Worm (Caenorhabditis elegans) whole organism, young adult: ENCODE measurements around the gene T21B4.3.
"Not testable (repeated sequence)": the region's sequence is repeated elsewhere in the genome, so short reads cannot be mapped to it uniquely, and the experiment has no call there.

Experiments
- B0035.1 ChIP-seq: sonication (generic microtip); optimal IDR thresholded peaks from 2 replicates; lab custom pipeline; 2016; ENCODE audit warnings: missing genetic modification characterization, mild to moderate bottlenecking, missing compliant biosample characterization, missing genotype, missing genetic modification reagents
- B0336.3 ChIP-seq: fragments of 200-800 bp; sonication (Bioruptor generic); IDR thresholded peaks from 2 replicates; pipeline ENCODE4 v1.3.6; 2022; ENCODE audit warnings: missing genetic modification characterization, missing compliant biosample characterization
- D2030.7 ChIP-seq: fragments of 200-800 bp; sonication (Bioruptor generic); IDR thresholded peaks from 2 replicates; pipeline ENCODE4 v1.3.6; 2022; ENCODE audit warnings: missing genetic modification reagents, missing genetic modification characterization, missing compliant biosample characterization
- F23B12.7 ChIP-seq: sonication (generic microtip); optimal IDR thresholded peaks from 2 replicates; lab custom pipeline; 2017; ENCODE audit warnings: missing genetic modification characterization, mild to moderate bottlenecking, missing compliant biosample characterization, antibody characterized with exemption, moderate library complexity; ENCODE audit not compliant: insufficient read depth
- F33H1.4 ChIP-seq: fragments of 200-800 bp; sonication (Bioruptor generic); IDR thresholded peaks from 2 replicates; pipeline ENCODE4 v1.3.6; 2022; ENCODE audit warnings: missing genetic modification reagents, missing genetic modification characterization, missing compliant biosample characterization
- F49E8.2 ChIP-seq: sonication (generic microtip); optimal IDR thresholded peaks from 3 replicates; lab custom pipeline; 2017; ENCODE audit warnings: missing genetic modification characterization, mild to moderate bottlenecking, missing compliant biosample characterization, antibody characterized with exemption, moderate library complexity; ENCODE audit not compliant: insufficient read depth
- T26A5.8 ChIP-seq: sonication (generic microtip); optimal IDR thresholded peaks from 2 replicates; lab custom pipeline; 2016; ENCODE audit warnings: missing genetic modification characterization, missing compliant biosample characterization
- Y53G8AR.9 ChIP-seq: fragments of 200-800 bp; sonication (Bioruptor generic); conservative IDR thresholded peaks from 2 replicates; pipeline ENCODE4 v1.3.6; 2022; ENCODE audit warnings: missing genetic modification reagents, missing genetic modification characterization, missing compliant biosample characterization
- Y67H2A.10 ChIP-seq: fragments of 200-800 bp; sonication (Bioruptor generic); conservative IDR thresholded peaks from 2 replicates; pipeline ENCODE4 v1.3.6; 2022; ENCODE audit warnings: missing genetic modification reagents, missing genetic modification characterization, missing compliant biosample characterization
- Y95B8A.8 ChIP-seq: fragments of 200-800 bp; sonication (Bioruptor generic); IDR thresholded peaks from 2 replicates; pipeline ENCODE4 v1.3.6; 2022; ENCODE audit warnings: missing genetic modification reagents, missing genetic modification characterization, missing compliant biosample characterization
- ZK185.1 ChIP-seq: sonication (generic microtip); optimal IDR thresholded peaks from 2 replicates; lab custom pipeline; 2016; ENCODE audit warnings: mild to moderate bottlenecking, missing genetic modification characterization, missing compliant biosample characterization; ENCODE audit not compliant: poor library complexity, severe bottlenecking
- ama-1 ChIP-seq, 3 experiments: fragments of 150-350 bp in 1 of 3; sonication (generic microtip) in 2 of 3; optimal IDR thresholded peaks; 2 replicates each; lab custom pipeline; 2014 to 2018; ENCODE audit warnings: missing biosample characterization in 2 of 3, missing genetic modification characterization in 2 of 3, missing genetic modification reagents in 2 of 3
- attf-3 ChIP-seq: fragments of 200-800 bp; sonication (Bioruptor generic); conservative IDR thresholded peaks from 2 replicates; pipeline ENCODE4 v1.3.6; 2022; ENCODE audit warnings: missing genetic modification reagents, missing genetic modification characterization, missing compliant biosample characterization
- attf-5 ChIP-seq: fragments of 200-800 bp; sonication (Bioruptor generic); optimal IDR thresholded peaks from 2 replicates; lab custom pipeline; 2018; ENCODE audit warnings: mild to moderate bottlenecking, missing genetic modification characterization, missing compliant biosample characterization
- attf-6 ChIP-seq: fragments of 200-800 bp; sonication (Bioruptor generic); IDR thresholded peaks from 2 replicates; pipeline ENCODE4 v1.3.6; 2022; ENCODE audit warnings: missing genetic modification reagents, missing genetic modification characterization, missing compliant biosample characterization
- ceh-40 ChIP-seq: fragments of 200-800 bp; sonication (Bioruptor generic); IDR thresholded peaks from 2 replicates; pipeline ENCODE4 v1.3.6; 2022; ENCODE audit warnings: missing genetic modification characterization, missing compliant biosample characterization
- chd-7 ChIP-seq: sonication (generic microtip); optimal IDR thresholded peaks from 2 replicates; lab custom pipeline; 2016; ENCODE audit warnings: mild to moderate bottlenecking, missing genetic modification characterization, moderate library complexity, missing compliant biosample characterization
- die-1 ChIP-seq: sonication (generic microtip); optimal IDR thresholded peaks from 2 replicates; lab custom pipeline; 2016; ENCODE audit warnings: missing genotype, mild to moderate bottlenecking, missing genetic modification characterization, missing compliant biosample characterization
- dox-1 ChIP-seq: fragments of 200-800 bp; sonication (Bioruptor generic); IDR thresholded peaks from 2 replicates; pipeline ENCODE4 v1.3.6; 2022; ENCODE audit warnings: missing genetic modification reagents, missing genetic modification characterization, missing compliant biosample characterization
- egl-44 ChIP-seq: fragments of 200-800 bp; sonication (Bioruptor generic); IDR thresholded peaks from 2 replicates; pipeline ENCODE4 v1.3.6; 2022; ENCODE audit warnings: missing genetic modification reagents, missing genetic modification characterization, missing compliant biosample characterization
- him-1 ChIP-seq: sonication (generic microtip); optimal IDR thresholded peaks from 2 replicates; lab custom pipeline; 2016; ENCODE audit warnings: missing genotype, missing genetic modification reagents, missing genetic modification characterization, missing compliant biosample characterization
- hlh-12 ChIP-seq: sonication (generic microtip); optimal IDR thresholded peaks from 2 replicates; lab custom pipeline; 2016; ENCODE audit warnings: missing genetic modification characterization, missing compliant biosample characterization
- hmg-1.2 ChIP-seq: fragments of 200-800 bp; sonication (Bioruptor generic); IDR thresholded peaks from 2 replicates; pipeline ENCODE4 v1.3.6; 2022; ENCODE audit warnings: missing genetic modification reagents, missing genetic modification characterization, missing compliant biosample characterization
- let-607 ChIP-seq, 2 experiments: fragments of 200-800 bp in 1 of 2; sonication (Bioruptor generic) in 1 of 2; sonication (generic microtip) in 1 of 2; optimal IDR thresholded peaks; 2 replicates each; lab custom pipeline; 2016 to 2018; ENCODE audit warnings: mild to moderate bottlenecking in 2 of 2, missing compliant biosample characterization in 2 of 2, missing genetic modification characterization in 2 of 2, moderate library complexity in 2 of 2, missing genotype in 1 of 2
- lin-26 ChIP-seq: fragments of 200-800 bp; sonication (Bioruptor generic); IDR thresholded peaks from 2 replicates; pipeline ENCODE4 v1.3.6; 2022; ENCODE audit warnings: missing genetic modification reagents, missing genetic modification characterization, missing compliant biosample characterization
- lsl-1 ChIP-seq: fragments of 200-800 bp; sonication (Bioruptor generic); optimal IDR thresholded peaks from 2 replicates; lab custom pipeline; 2018; ENCODE audit warnings: mild to moderate bottlenecking, missing genetic modification characterization, moderate library complexity, missing compliant biosample characterization
- mcd-1 ChIP-seq: fragments of 200-800 bp; sonication (Bioruptor generic); IDR thresholded peaks from 2 replicates; pipeline ENCODE4 v1.3.6; 2022; ENCODE audit warnings: missing genetic modification reagents, missing genetic modification characterization, missing compliant biosample characterization
- mel-28 ChIP-seq: sonication (generic microtip); optimal IDR thresholded peaks from 2 replicates; lab custom pipeline; 2016; ENCODE audit warnings: borderline replicate concordance, mild to moderate bottlenecking, missing genetic modification characterization, missing compliant biosample characterization
- mes-4 ChIP-seq: sonication (generic microtip); optimal IDR thresholded peaks from 2 replicates; lab custom pipeline; 2016; ENCODE audit warnings: missing genotype, missing genetic modification characterization, missing compliant biosample characterization
- mxl-1 ChIP-seq: sonication (generic microtip); optimal IDR thresholded peaks from 2 replicates; lab custom pipeline; 2016; ENCODE audit warnings: missing genetic modification characterization, missing compliant biosample characterization
- nhr-179 ChIP-seq: sonication (generic microtip); optimal IDR thresholded peaks from 2 replicates; lab custom pipeline; 2016; ENCODE audit warnings: mild to moderate bottlenecking, missing genetic modification characterization, missing compliant biosample characterization
- nhr-80 ChIP-seq: sonication (generic microtip); optimal IDR thresholded peaks from 2 replicates; lab custom pipeline; 2016; ENCODE audit warnings: missing genetic modification characterization, missing compliant biosample characterization
- nhr-90 ChIP-seq: sonication (generic microtip); optimal IDR thresholded peaks from 2 replicates; lab custom pipeline; 2016; ENCODE audit warnings: missing genotype, mild to moderate bottlenecking, missing genetic modification characterization, missing compliant biosample characterization
- pbrm-1 ChIP-seq: fragments of 200-800 bp; sonication (Bioruptor generic); IDR thresholded peaks from 2 replicates; pipeline ENCODE4 v1.3.6; 2022; ENCODE audit warnings: missing genetic modification reagents, missing genetic modification characterization, missing compliant biosample characterization
- rec-8 ChIP-seq, 2 experiments: sonication (generic microtip); optimal IDR thresholded peaks; 2 replicates each; lab custom pipeline; 2016; ENCODE audit warnings: mild to moderate bottlenecking in 2 of 2, missing genetic modification characterization in 2 of 2, missing genetic modification reagents in 2 of 2, missing genotype in 2 of 2, missing biosample characterization in 1 of 2, missing compliant biosample characterization in 1 of 2, moderate library complexity in 1 of 2
- rpc-1 ChIP-seq, 2 experiments: fragments of 150-350 bp in 1 of 2; sonication (generic microtip) in 1 of 2; optimal IDR thresholded peaks; 2 replicates each; lab custom pipeline; 2014 to 2018; ENCODE audit warnings: missing biosample characterization in 1 of 2, missing genetic modification characterization in 1 of 2, missing genetic modification reagents in 1 of 2, missing genotype in 1 of 2
- snpc-1.1 ChIP-seq: sonication (generic microtip); optimal IDR thresholded peaks from 2 replicates; lab custom pipeline; 2017; ENCODE audit warnings: missing genetic modification characterization, mild to moderate bottlenecking, missing compliant biosample characterization, antibody characterized with exemption, moderate library complexity, missing genotype, missing genetic modification reagents; ENCODE audit not compliant: insufficient read depth
- snpc-4 ChIP-seq, 5 experiments: fragments of 150-350 bp in 1 of 5; sonication (generic microtip) in 4 of 5; optimal IDR thresholded peaks; 2 replicates each; lab custom pipeline; 2014 to 2018; ENCODE audit warnings: missing genetic modification characterization in 5 of 5, missing biosample characterization in 3 of 5, antibody characterized with exemption in 2 of 5, mild to moderate bottlenecking in 2 of 5, missing compliant biosample characterization in 2 of 5, missing genotype in 2 of 5, moderate library complexity in 2 of 5, missing genetic modification reagents in 1 of 5
- tbp1 ChIP-seq: fragments of 200-800 bp; sonication (Bioruptor generic); optimal IDR thresholded peaks from 2 replicates; lab custom pipeline; 2018; ENCODE audit warnings: mild to moderate bottlenecking, missing genetic modification characterization, missing compliant biosample characterization
- xnd-1 ChIP-seq: sonication (generic microtip); optimal IDR thresholded peaks from 2 replicates; lab custom pipeline; 2016; ENCODE audit warnings: missing genotype, missing genetic modification reagents, missing genetic modification characterization, missing compliant biosample characterization
- zfh-2 ChIP-seq: fragments of 200-800 bp; sonication (Bioruptor generic); conservative IDR thresholded peaks from 2 replicates; pipeline ENCODE4 v1.3.6; 2022; ENCODE audit warnings: missing genetic modification reagents, missing genetic modification characterization, missing compliant biosample characterization
- ztf-18 ChIP-seq: sonication (generic microtip); optimal IDR thresholded peaks from 2 replicates; lab custom pipeline; 2016; ENCODE audit warnings: missing genotype, mild to moderate bottlenecking, missing genetic modification characterization, missing compliant biosample characterization
- ztf-26 ChIP-seq: sonication (generic microtip); optimal IDR thresholded peaks from 2 replicates; lab custom pipeline; 2017; ENCODE audit warnings: missing genetic modification characterization, missing compliant biosample characterization
- ztf-28 ChIP-seq: fragments of 200-800 bp; sonication (Bioruptor generic); IDR thresholded peaks from 2 replicates; pipeline ENCODE4 v1.3.6; 2022; ENCODE audit warnings: missing genetic modification reagents, missing genetic modification characterization, missing compliant biosample characterization

The T21B4.3 gene

ce11 chrII:12541670-12542080 is 44.8 kb upstream of the T21B4.3 start:
- TF ChIP-seq ceh-40 (0 out of 2 replicates have a peak, but pooled peaks have one; percentile 40), Y67H2A.10 (GFP tag; lab: Robert Waterston, UW) (0 out of 2 replicates have a peak, but pooled peaks have one; percentile 10), hmg-1.2 (GFP tag; lab: Robert Waterston, UW) (peak; percentile 62; the same call in 1 of the 2 replicates), snpc-1.1 (tag; lab: Kevin White, UChicago) (peak; percentile 76), B0035.1 (peak; percentile 51), mxl-1 (peak; percentile 65), tbp1 (peak; percentile 91), Y53G8AR.9 (GFP tag; lab: Robert Waterston, UW) (0 out of 2 replicates have a peak, but pooled peaks have one; percentile 55), attf-3 (peak; percentile 57; the same call in 1 of the 2 replicates), nhr-80 (tag; lab: Kevin White, UChicago) (peak; percentile 52), attf-6 (GFP tag; lab: Robert Waterston, UW) (0 out of 2 replicates have a peak, but pooled peaks have one; percentile 54), rec-8 (tag; optimal IDR thresholded peaks at IDR 0.05; lab: Kevin White, UChicago) (peak; percentile 3 to 62), Y95B8A.8 (GFP tag; lab: Robert Waterston, UW) (0 out of 2 replicates have a peak, but pooled peaks have one; percentile 42), ZK185.1 (peak; percentile 77), mes-4 (tag; lab: Kevin White, UChicago) (peak; percentile 55), chd-7 (tag; lab: Kevin White, UChicago) (peak; percentile 77), him-1 (tag; lab: Kevin White, UChicago) (peak; percentile 89), rpc-1 (optimal IDR thresholded peaks at IDR 0.05; lab: Kevin White, UChicago) (peak; percentile 85), rpc-1 (tag; optimal IDR thresholded peaks at IDR 0.05; lab: Kevin White, UChicago) (peak; percentile 96), F23B12.7 (tag; lab: Kevin White, UChicago) (peak; percentile 76), xnd-1 (tag; lab: Kevin White, UChicago) (peak; percentile 3), D2030.7 (GFP tag; lab: Robert Waterston, UW) (peak; percentile 80), ama-1 (GFP tag; optimal IDR thresholded peaks at IDR 0.05; lab: Kevin White, UChicago) (peak; percentile 48 to 59), T26A5.8 (tag; lab: Kevin White, UChicago) (peak; percentile 30), F33H1.4 (GFP tag; lab: Robert Waterston, UW) (peak; percentile 24), pbrm-1 (GFP tag; lab: Robert Waterston, UW) (peak; percentile 49; the same call in 1 of the 2 replicates), ztf-28 (GFP tag; lab: Robert Waterston, UW) (0 out of 2 replicates have a peak, but pooled peaks have one; percentile 42), egl-44 (GFP tag; lab: Robert Waterston, UW) (0 out of 2 replicates have a peak, but pooled peaks have one; percentile 64), ztf-26 (tag; lab: Kevin White, UChicago) (peak; percentile 40), mcd-1 (GFP tag; lab: Robert Waterston, UW) (peak; percentile 50; the same call in 1 of the 2 replicates), hlh-12 (tag; lab: Kevin White, UChicago) (peak; percentile 71), attf-5 (GFP tag; lab: Kevin White, UChicago) (peak; percentile 48), let-607 (tag; optimal IDR thresholded peaks at IDR 0.05; lab: Kevin White, UChicago) (peak; percentile 32 to 38), zfh-2 (GFP tag; lab: Robert Waterston, UW) (0 out of 2 replicates have a peak, but pooled peaks have one; percentile 9), B0336.3 (GFP tag; lab: Robert Waterston, UW) (peak; percentile 73), ztf-18 (tag; lab: Kevin White, UChicago) (peak; percentile 65), nhr-179 (peak; percentile 51), mel-28 (tag; lab: Kevin White, UChicago) (peak; percentile 3), dox-1 (GFP tag; lab: Robert Waterston, UW) (peak; percentile 80), lin-26 (GFP tag; lab: Robert Waterston, UW) (peak; percentile 90), F49E8.2 (peak; percentile 61), snpc-4 (GFP tag; optimal IDR thresholded peaks at IDR 0.05; lab: Kevin White, UChicago) (peak; percentile 75), snpc-4 (tag; optimal IDR thresholded peaks at IDR 0.05; lab: Kevin White, UChicago) (peak in 3 of 4 experiments; percentile 44 to 72 (median 70)), die-1 (peak; percentile 84), nhr-90 (peak; percentile 88), lsl-1 (GFP tag; lab: Kevin White, UChicago) (peak; percentile 48)
- not testable (repeated sequence) for TF ChIP-seq ama-1 (optimal IDR thresholded peaks at IDR 0.05; lab: Kevin White, UChicago)
